Fruit fly (Drosophila melanogaster) whole organism, embryonic: ENCODE results near the gene CG10353.
A peak's percentile ranks its signal among the peaks of the same experiment; 100 is the strongest.

Source experiments
- CG10147 ChIP-seq: fragments of 200-800 bp; sonication (Bioruptor generic); optimal IDR thresholded peaks from 2 replicates; lab custom pipeline; 2019; ENCODE audit warnings: missing biosample characterization, mild to moderate bottlenecking, missing genetic modification characterization, moderate library complexity
- CG10267 ChIP-seq: fragments of 200-800 bp; sonication (Bioruptor generic); optimal IDR thresholded peaks from 2 replicates; lab custom pipeline; 2018; ENCODE audit warnings: missing biosample characterization, mild to moderate bottlenecking, missing genetic modification characterization, moderate library complexity
- CG11398 ChIP-seq: fragments of 200-800 bp; sonication (Bioruptor generic); optimal IDR thresholded peaks from 2 replicates; lab custom pipeline; 2016; ENCODE audit warnings: missing biosample characterization, missing genetic modification characterization
- CG12236 ChIP-seq: fragments of 200-800 bp; sonication (Bioruptor generic); optimal IDR thresholded peaks from 2 replicates; lab custom pipeline; 2016; ENCODE audit warnings: missing biosample characterization, missing genetic modification characterization
- CG14860 ChIP-seq: fragments of 200-800 bp; sonication (Bioruptor generic); IDR thresholded peaks from 3 replicates; pipeline ENCODE4 v1.3.6; 2022; ENCODE audit warnings: missing biosample characterization, missing genetic modification characterization; ENCODE audit not compliant: partially characterized antibody
- CG15514 ChIP-seq: fragments of 200-800 bp; sonication (Bioruptor generic); optimal IDR thresholded peaks from 3 replicates; lab custom pipeline; 2017; ENCODE audit warnings: missing biosample characterization, missing genetic modification characterization, mild to moderate bottlenecking, moderate library complexity, missing genetic modification reagents
- CG1647 ChIP-seq: fragments of 200-800 bp; sonication (Bioruptor generic); optimal IDR thresholded peaks from 3 replicates; lab custom pipeline; 2016; ENCODE audit warnings: missing biosample characterization, missing genetic modification characterization
- CG1792 ChIP-seq: fragments of 200-800 bp; sonication (Bioruptor generic); optimal IDR thresholded peaks from 2 replicates; lab custom pipeline; 2016; ENCODE audit warnings: missing biosample characterization, missing genetic modification characterization
- CG2116 ChIP-seq: fragments of 200-800 bp; sonication (Bioruptor generic); optimal IDR thresholded peaks from 3 replicates; lab custom pipeline; 2018; ENCODE audit warnings: missing biosample characterization, mild to moderate bottlenecking, missing genetic modification characterization
- CG30431 ChIP-seq: fragments of 200-800 bp; sonication (Bioruptor generic); optimal IDR thresholded peaks from 2 replicates; lab custom pipeline; 2017; ENCODE audit warnings: missing biosample characterization, missing genetic modification characterization
- CG4707 ChIP-seq: fragments of 200-800 bp; sonication (Bioruptor generic); optimal IDR thresholded peaks from 2 replicates; lab custom pipeline; 2018; ENCODE audit warnings: missing biosample characterization, mild to moderate bottlenecking, missing genetic modification characterization, moderate library complexity
- CG6791 ChIP-seq: fragments of 200-800 bp; sonication (Bioruptor generic); IDR thresholded peaks from 3 replicates; pipeline ENCODE4 v1.3.6; 2022; ENCODE audit warnings: missing biosample characterization, missing genetic modification characterization; ENCODE audit not compliant: partially characterized antibody
- CG6813 ChIP-seq: fragments of 200-800 bp; sonication (Bioruptor generic); optimal IDR thresholded peaks from 2 replicates; lab custom pipeline; 2017; ENCODE audit warnings: missing biosample characterization, missing genetic modification characterization, mild to moderate bottlenecking, moderate library complexity, missing genetic modification reagents
- CG8765 ChIP-seq: fragments of 200-800 bp; sonication (Bioruptor generic); IDR thresholded peaks from 2 replicates; pipeline ENCODE4 v1.3.6; 2022; ENCODE audit warnings: missing biosample characterization, missing genetic modification characterization
- CG8924 ChIP-seq: fragments of 200-800 bp; optimal IDR thresholded peaks from 3 replicates; lab custom pipeline; 2019; ENCODE audit warnings: missing biosample characterization, mild to moderate bottlenecking, missing genetic modification characterization, moderate library complexity
- Dbx ChIP-seq: fragments of 200-800 bp; sonication (Bioruptor generic); IDR thresholded peaks from 3 replicates; pipeline ENCODE4 v1.3.6; 2022; ENCODE audit warnings: missing biosample characterization, missing genetic modification characterization
- Doc3 ChIP-seq: fragments of 200-800 bp; sonication (Bioruptor generic); IDR thresholded peaks from 3 replicates; pipeline ENCODE4 v1.3.6; 2022; ENCODE audit warnings: missing biosample characterization, missing genetic modification characterization; ENCODE audit not compliant: partially characterized antibody
- Gsc ChIP-seq: fragments of 200-800 bp; sonication (Bioruptor generic); IDR thresholded peaks from 2 replicates; pipeline ENCODE4 v1.3.6; 2022; ENCODE audit warnings: missing biosample characterization, missing genetic modification characterization
- Hr78 ChIP-seq, 2 experiments: fragments of 200-800 bp in 1 of 2; fragments of >200 bp in 1 of 2; sonication (Bioruptor generic) in 1 of 2; optimal IDR thresholded peaks; 2 replicates each; lab custom pipeline; 2017 to 2019; ENCODE audit warnings: missing biosample characterization in 2 of 2, missing genetic modification characterization in 2 of 2, mild to moderate bottlenecking in 1 of 2, moderate library complexity in 1 of 2
- MESR4 ChIP-seq: fragments of 200-800 bp; sonication (Bioruptor generic); optimal IDR thresholded peaks from 2 replicates; lab custom pipeline; 2018; ENCODE audit warnings: missing biosample characterization, mild to moderate bottlenecking, missing genetic modification characterization, moderate library complexity
- NK7.1 ChIP-seq: fragments of 200-800 bp; sonication (Bioruptor generic); optimal IDR thresholded peaks from 3 replicates; lab custom pipeline; 2016; ENCODE audit warnings: missing biosample characterization, missing genetic modification characterization
- NfI ChIP-seq: fragments of 200-800 bp; sonication (Bioruptor generic); optimal IDR thresholded peaks from 3 replicates; lab custom pipeline; 2018; ENCODE audit warnings: missing biosample characterization, mild to moderate bottlenecking, missing genetic modification characterization, moderate library complexity
- Oaz ChIP-seq: fragments of 200-800 bp; sonication (Bioruptor generic); IDR thresholded peaks from 2 replicates; pipeline ENCODE4 v1.3.6; 2022; ENCODE audit warnings: missing biosample characterization, missing genetic modification characterization
- Opbp ChIP-seq: fragments of 200-800 bp; sonication (Bioruptor generic); IDR thresholded peaks from 3 replicates; pipeline ENCODE4 v1.3.6; 2022; ENCODE audit warnings: missing biosample characterization, missing genetic modification characterization; ENCODE audit not compliant: partially characterized antibody
- Rx ChIP-seq: fragments of 200-800 bp; sonication (Bioruptor generic); IDR thresholded peaks from 2 replicates; pipeline ENCODE4 v1.3.6; 2022; ENCODE audit warnings: missing biosample characterization, missing genetic modification characterization
- Stat92E ChIP-seq, 3 experiments: fragments of >200 bp in 2 of 3; fragments of 200-800 bp in 1 of 3; sonication (Bioruptor generic) in 1 of 3; optimal IDR thresholded peaks; 2 replicates each; lab custom pipeline; 2017 to 2019; ENCODE audit warnings: missing biosample characterization in 3 of 3, missing genetic modification characterization in 3 of 3, mild to moderate bottlenecking in 1 of 3, moderate library complexity in 1 of 3
- Trl ChIP-seq, 3 experiments: fragments of >200 bp in 2 of 3; fragments of 200-800 bp in 1 of 3; sonication (Bioruptor generic) in 1 of 3; optimal IDR thresholded peaks; 2 replicates in 1 of 3; 3 replicates in 2 of 3; lab custom pipeline; 2016 to 2017; ENCODE audit warnings: missing biosample characterization in 1 of 3, missing genetic modification characterization in 1 of 3
- ci ChIP-seq: fragments of 200-800 bp; sonication (Bioruptor generic); IDR thresholded peaks from 3 replicates; pipeline ENCODE4 v1.3.6; 2022; ENCODE audit warnings: missing biosample characterization, missing genetic modification characterization
- dati ChIP-seq: fragments of 200-800 bp; sonication (Bioruptor generic); IDR thresholded peaks from 2 replicates; pipeline ENCODE4 v1.3.6; 2022; ENCODE audit warnings: missing biosample characterization, missing genetic modification characterization
- dimm ChIP-seq: fragments of 200-800 bp; sonication (Bioruptor generic); IDR thresholded peaks from 2 replicates; pipeline ENCODE4 v1.3.6; 2022; ENCODE audit warnings: missing biosample characterization, missing genetic modification characterization
- ems ChIP-seq: fragments of 200-800 bp; sonication (Bioruptor generic); optimal IDR thresholded peaks from 3 replicates; lab custom pipeline; 2016; ENCODE audit warnings: missing biosample characterization, missing genetic modification characterization
- fd3F ChIP-seq: fragments of 200-800 bp; sonication (Bioruptor generic); optimal IDR thresholded peaks from 2 replicates; lab custom pipeline; 2018; ENCODE audit warnings: missing biosample characterization, mild to moderate bottlenecking, missing genetic modification characterization, moderate library complexity
- gt ChIP-seq: fragments of 200-800 bp; sonication (Bioruptor generic); IDR thresholded peaks from 2 replicates; pipeline ENCODE4 v1.3.6; 2022; ENCODE audit warnings: missing biosample characterization, missing genetic modification characterization
- hth ChIP-seq: fragments of >200 bp; optimal IDR thresholded peaks from 2 replicates; lab custom pipeline; 2017; ENCODE audit warnings: inconsistent platforms
- lilli ChIP-seq: fragments of 200-800 bp; sonication (Bioruptor generic); optimal IDR thresholded peaks from 3 replicates; lab custom pipeline; 2016; ENCODE audit warnings: missing biosample characterization, missing genetic modification characterization
- mirr ChIP-seq: fragments of 200-800 bp; sonication (Bioruptor generic); optimal IDR thresholded peaks from 3 replicates; lab custom pipeline; 2018; ENCODE audit warnings: missing biosample characterization, mild to moderate bottlenecking, missing genetic modification characterization
- mld ChIP-seq: fragments of 200-800 bp; sonication (Bioruptor generic); IDR thresholded peaks from 3 replicates; pipeline ENCODE4 v1.3.6; 2022; ENCODE audit warnings: missing biosample characterization, missing genetic modification characterization; ENCODE audit not compliant: partially characterized antibody
- pan ChIP-seq, 4 experiments: fragments of >200 bp in 3 of 4; fragments of 200-800 bp in 1 of 4; sonication (Bioruptor generic) in 1 of 4; optimal IDR thresholded peaks in 3 of 4; IDR thresholded peaks in 1 of 4; 2 replicates each; pipeline versions ENCODE4 v1.3.6 to Lab custom; 2017 to 2022; ENCODE audit warnings: missing biosample characterization in 2 of 4, missing genetic modification characterization in 2 of 4, mixed read lengths in 1 of 4
- pita ChIP-seq: fragments of 200-800 bp; sonication (Bioruptor generic); optimal IDR thresholded peaks from 2 replicates; lab custom pipeline; 2017; ENCODE audit warnings: missing biosample characterization, mild to moderate bottlenecking, missing genetic modification characterization
- pros ChIP-seq: fragments of 200-800 bp; sonication (Bioruptor generic); optimal IDR thresholded peaks from 3 replicates; lab custom pipeline; 2019; ENCODE audit warnings: missing biosample characterization, mild to moderate bottlenecking, missing genetic modification characterization, moderate library complexity
- rib ChIP-seq: fragments of 200-800 bp; sonication (Bioruptor generic); IDR thresholded peaks from 2 replicates; pipeline ENCODE4 v1.3.6; 2022; ENCODE audit warnings: missing biosample characterization, missing genetic modification characterization
- ro ChIP-seq: fragments of 200-800 bp; sonication (Bioruptor generic); IDR thresholded peaks from 2 replicates; pipeline ENCODE4 v1.3.6; 2022; ENCODE audit warnings: missing biosample characterization, missing genetic modification characterization
- salm ChIP-seq: fragments of 200-800 bp; sonication (Bioruptor generic); optimal IDR thresholded peaks from 2 replicates; lab custom pipeline; 2018; ENCODE audit warnings: missing biosample characterization, mild to moderate bottlenecking, missing genetic modification characterization
- schlank ChIP-seq: fragments of 200-800 bp; sonication (Bioruptor generic); optimal IDR thresholded peaks from 2 replicates; lab custom pipeline; 2018; ENCODE audit warnings: missing biosample characterization, mild to moderate bottlenecking, missing genetic modification characterization
- sens ChIP-seq: fragments of 200-800 bp; sonication (Bioruptor generic); peaks from one replicate; lab custom pipeline; 2016; ENCODE audit warnings: missing biosample characterization, missing genetic modification characterization
- sug ChIP-seq: fragments of 200-800 bp; optimal IDR thresholded peaks from 2 replicates; lab custom pipeline; 2019; ENCODE audit warnings: missing biosample characterization, mild to moderate bottlenecking, missing genetic modification characterization, moderate library complexity
- tgo ChIP-seq: fragments of 200-800 bp; sonication (Bioruptor generic); IDR thresholded peaks from 3 replicates; pipeline ENCODE4 v1.3.6; 2022; ENCODE audit warnings: missing biosample characterization, missing genetic modification characterization
- tna ChIP-seq: fragments of 200-800 bp; sonication (Bioruptor generic); IDR thresholded peaks from 2 replicates; pipeline ENCODE4 v1.3.6; 2022; ENCODE audit warnings: missing biosample characterization, missing genetic modification characterization; ENCODE audit not compliant: partially characterized antibody
- usp ChIP-seq: fragments of >200 bp; optimal IDR thresholded peaks from 2 replicates; lab custom pipeline; 2017; ENCODE audit warnings: missing biosample characterization, missing genetic modification characterization

CG10353 gene

dm6 chrX:11886976-11887375 lies at the start of gene CG10353, which contains the start of gene SelG (continued):
- TF ChIP-seq Rx (no peak), CG8765 (no peak), CG6791 (GFP tag; lab: Robert Waterston, UW) (peak; percentile 87), MESR4 (GFP tag; lab: Kevin White, UChicago) (peak; percentile 81), Opbp (GFP tag; lab: Robert Waterston, UW) (peak; percentile 89), tgo (GFP tag; lab: Robert Waterston, UW) (peak; percentile 20; the same call in 1 of the 3 replicates), gt (GFP tag; lab: Robert Waterston, UW) (no peak), dati (no peak), lilli (GFP tag; lab: Kevin White, UChicago) (peak; percentile 67), Dbx (GFP tag; lab: Robert Waterston, UW) (no peak), CG11398 (GFP tag; lab: Kevin White, UChicago) (peak; percentile 5), ems (GFP tag; lab: Kevin White, UChicago) (peak; percentile 35), CG14860 (peak; percentile 65), schlank (tag; lab: Kevin White, UChicago) (no peak), CG8924 (tag; lab: Kevin White, UChicago) (peak; percentile 43), CG2116 (GFP tag; lab: Kevin White, UChicago) (peak; percentile 63), Oaz (GFP tag; lab: Robert Waterston, UW) (no peak), ci (GFP tag; lab: Robert Waterston, UW) (peak; percentile 56; the same call in 2 of the 3 replicates), fd3F (GFP tag; lab: Kevin White, UChicago) (no peak), dimm (GFP tag; lab: Robert Waterston, UW) (no peak), CG6813 (no peak), mirr (peak; percentile 59), sug (peak; percentile 31), hth (lab: Kevin White, UChicago) (no peak), sens (GFP tag; lab: Kevin White, UChicago) (peak; percentile 85), Trl (optimal IDR thresholded peaks at IDR 0.05; lab: Kevin White, UChicago) (no peak), Trl (GFP tag; optimal IDR thresholded peaks at IDR 0.05; lab: Kevin White, UChicago) (peak; percentile 45), CG1792 (peak; percentile 24), CG12236 (GFP tag; lab: Kevin White, UChicago) (no peak), NK7.1 (GFP tag; lab: Kevin White, UChicago) (peak; percentile 27), CG10147 (no peak), mld (GFP tag; lab: Robert Waterston, UW) (peak; percentile 45; the same call in 1 of the 3 replicates), pros (GFP tag; lab: Kevin White, UChicago) (no peak), usp (no peak), tna (GFP tag; lab: Robert Waterston, UW) (peak; percentile 65), Gsc (no peak), rib (GFP tag; lab: Robert Waterston, UW) (no peak), NfI (peak; percentile 26), CG15514 (GFP tag; lab: Kevin White, UChicago) (peak; percentile 77), CG30431 (no peak), CG4707 (GFP tag; lab: Kevin White, UChicago) (no peak), Doc3 (GFP tag; lab: Robert Waterston, UW) (peak; percentile 74; the same call in 2 of the 3 replicates), Stat92E (GFP tag; optimal IDR thresholded peaks at IDR 0.05; lab: Kevin White, UChicago) (no peak), ro (GFP tag; lab: Robert Waterston, UW) (no peak), salm (tag; lab: Kevin White, UChicago) (no peak), CG10267 (tag; lab: Kevin White, UChicago) (peak; percentile 95), Hr78 (GFP tag; optimal IDR thresholded peaks at IDR 0.05; lab: Kevin White, UChicago) (no peak), pita (GFP tag; lab: Kevin White, UChicago) (no peak), pan (optimal IDR thresholded peaks at IDR 0.05; lab: Kevin White, UChicago) (no peak), pan (GFP tag; optimal IDR thresholded peaks at IDR 0.05 in 1 of 2, IDR thresholded peaks at IDR 0.05 in 1 of 2) (peak in 1 of 2 experiments; percentile 21), CG1647 (GFP tag; lab: Kevin White, UChicago) (peak; percentile 38)
